Fruit fly (Drosophila melanogaster): Measurements from ENCODE around the gene CG13898.
A peak's percentile ranks its signal among the peaks of the same experiment; 100 is the strongest.

DNA sequence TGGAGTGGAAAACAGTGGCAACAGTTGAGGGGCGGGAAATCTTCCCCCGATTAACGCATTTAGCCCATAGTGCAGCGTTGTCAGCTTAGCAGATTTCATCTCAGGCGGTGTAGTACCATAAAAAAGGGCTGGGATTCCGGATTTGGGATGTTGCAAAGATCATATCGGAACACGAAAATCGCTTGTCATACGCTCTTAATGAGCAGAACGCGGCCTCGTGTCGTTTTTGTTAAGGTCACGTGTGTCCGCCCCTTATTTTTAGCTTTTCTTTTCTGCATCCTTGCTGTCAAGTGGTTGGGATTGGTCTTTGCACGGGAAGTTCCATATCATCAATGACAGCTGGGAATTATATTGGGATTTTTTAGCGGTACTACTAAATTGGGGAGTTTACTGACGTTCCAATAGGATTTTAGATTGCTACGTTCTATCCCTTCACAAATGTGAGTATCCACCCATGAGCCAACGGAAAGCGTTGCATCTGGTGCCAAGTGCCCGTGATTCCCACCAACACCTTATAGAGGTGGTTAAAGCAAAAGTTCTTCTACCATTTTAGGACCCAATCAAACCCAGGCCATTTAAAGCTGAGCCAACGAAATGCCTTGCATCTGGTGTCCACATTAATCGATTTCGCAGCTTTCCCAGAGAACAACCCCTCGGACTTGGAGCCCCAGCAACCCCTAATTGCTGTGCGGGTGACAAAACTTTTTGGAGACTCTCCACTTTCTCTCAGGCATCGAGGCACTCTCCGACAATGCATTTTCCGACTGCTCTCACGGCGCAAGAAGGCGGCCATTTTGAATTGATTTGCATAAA lies 5.1 kb upstream of the CG13898 start:
- TF ChIP-seq Clk (GFP tag; optimal IDR thresholded peaks at IDR 0.05) (no peak), kay (GFP tag; ENCODE audit: borderline replicate concordance) (no peak), cic (GFP tag; optimal IDR thresholded peaks at IDR 0.05) (no peak), cnc (optimal IDR thresholded peaks at IDR 0.05) (no peak), CG12768 (GFP tag; optimal IDR thresholded peaks at IDR 0.05) (no peak), CG7101 (tag; optimal IDR thresholded peaks at IDR 0.05) (no peak), CG7045 (GFP tag; optimal IDR thresholded peaks at IDR 0.05) (no peak), tj (GFP tag; optimal IDR thresholded peaks at IDR 0.05) (no peak), bab1 (GFP tag; optimal IDR thresholded peaks at IDR 0.05) (no peak), pad (GFP tag; optimal IDR thresholded peaks at IDR 0.05) (peak; percentile 82), CG11617 (GFP tag; optimal IDR thresholded peaks at IDR 0.05) (no peak), CG5204 (GFP tag; optimal IDR thresholded peaks at IDR 0.05) (no peak), CG1620 (GFP tag; optimal IDR thresholded peaks at IDR 0.05) (no peak), CG14711 (tag; optimal IDR thresholded peaks at IDR 0.05) (no peak)

Data from whole organism, adult.